Worm (Caenorhabditis elegans): ENCODE data around the gene F39C12.1.

F39C12.1 gene

DNA sequence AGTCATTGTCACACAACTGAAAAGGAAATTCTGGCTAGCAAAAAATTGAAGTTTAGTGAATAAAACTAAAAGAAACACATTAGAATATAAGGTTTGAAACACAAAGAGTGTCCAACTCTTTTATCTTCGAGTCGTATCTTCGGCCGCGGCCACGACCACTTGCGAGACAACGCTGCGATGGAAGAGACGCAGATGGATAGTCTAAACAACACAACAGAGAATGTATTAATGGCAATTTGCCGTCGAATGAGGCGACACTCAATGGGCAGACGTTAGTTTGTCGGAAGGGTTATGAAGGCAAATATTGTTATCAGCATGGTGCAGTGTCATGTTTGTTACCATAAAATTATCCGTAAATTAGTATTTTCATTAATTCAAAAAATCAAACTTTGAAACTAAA lies at the start of gene F39C12.1:
Gene F39C12.1, minus strand, starts transcription at position 136 of the 400 bp plus-strand sequence.
- no peak for TF ChIP-seq odd-2 (tag; optimal IDR thresholded peaks at IDR 0.05)
- TF ChIP-seq tbx-2 (tag; optimal IDR thresholded peaks at IDR 0.05) = peak; percentile 56
- peak; percentile 52 for TF ChIP-seq unc-42 (tag; optimal IDR thresholded peaks at IDR 0.05)
- TF ChIP-seq C08G9.2 (tag; optimal IDR thresholded peaks at IDR 0.05) = peak; percentile 56
- peak; percentile 52 for TF ChIP-seq ceh-2 (tag; optimal IDR thresholded peaks at IDR 0.05)
- no peak for TF ChIP-seq K02D7.2 (tag; optimal IDR thresholded peaks at IDR 0.05)
- peak; percentile 65 for TF ChIP-seq ceh-31 (tag; optimal IDR thresholded peaks at IDR 0.05)
- TF ChIP-seq ceh-19 (GFP tag; optimal IDR thresholded peaks at IDR 0.05) = no peak
- TF ChIP-seq ets-4 (tag; optimal IDR thresholded peaks at IDR 0.05) = peak; percentile 44
- peak; percentile 11 for TF ChIP-seq dve-1 (tag; optimal IDR thresholded peaks at IDR 0.05)

DNA sequence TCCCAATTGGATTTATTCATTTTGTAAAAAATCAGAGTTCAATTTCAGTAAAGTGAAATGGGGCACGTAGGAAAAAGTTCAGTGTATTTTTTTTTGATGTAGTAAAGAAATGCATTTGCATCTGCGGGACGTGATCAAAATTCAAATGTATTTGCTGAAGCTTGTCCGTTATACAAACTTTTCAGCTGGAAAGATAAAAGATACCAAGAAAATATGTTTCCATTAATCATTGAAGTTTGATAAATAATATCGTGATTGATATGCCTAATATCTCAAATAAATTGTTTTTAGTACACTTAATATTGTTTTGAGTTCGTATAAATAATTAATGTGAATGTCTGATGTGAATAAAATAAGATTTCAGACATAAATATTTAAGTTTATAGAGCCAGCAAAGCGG lies 49.4 kb upstream of the F39C12.1 start:
- no peak for TF ChIP-seq K02D7.2 (tag; optimal IDR thresholded peaks at IDR 0.05)
- peak; percentile 34 for TF ChIP-seq unc-42 (tag; optimal IDR thresholded peaks at IDR 0.05)
- TF ChIP-seq fax-1 (tag; optimal IDR thresholded peaks at IDR 0.05) = no peak
- TF ChIP-seq hlh-13 (GFP tag; optimal IDR thresholded peaks at IDR 0.05) = no peak

DNA sequence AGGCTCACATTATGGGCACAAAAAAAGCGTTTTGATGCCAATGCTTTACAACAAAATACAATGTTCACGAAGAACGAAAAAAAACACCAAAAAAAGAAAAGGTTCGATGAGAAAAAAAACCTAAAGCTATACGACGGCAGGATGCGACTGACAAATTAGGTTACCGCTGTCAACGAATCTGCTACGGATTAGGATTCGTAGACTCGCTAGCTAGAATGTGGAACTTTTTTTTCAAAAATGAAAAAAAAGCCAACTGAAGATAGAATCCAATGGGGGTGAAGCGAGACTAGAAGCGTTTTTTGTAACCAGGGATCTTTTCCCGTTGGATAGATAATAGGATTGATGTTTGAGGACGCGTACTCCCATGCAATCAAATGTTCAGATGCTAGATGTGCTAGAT lies 49.0 kb upstream of the F39C12.1 start:
- TF ChIP-seq hlh-13 (GFP tag; optimal IDR thresholded peaks at IDR 0.05) (no peak), unc-42 (tag; optimal IDR thresholded peaks at IDR 0.05) (peak; percentile 76), sox-4 (tag; optimal IDR thresholded peaks at IDR 0.05) (no peak), K09A11.1 (tag; optimal IDR thresholded peaks at IDR 0.05; ENCODE audit: insufficient read depth) (no peak), elt-4 (tag; optimal IDR thresholded peaks at IDR 0.05) (no peak), rnt-1 (tag; optimal IDR thresholded peaks at IDR 0.05) (no peak)

DNA sequence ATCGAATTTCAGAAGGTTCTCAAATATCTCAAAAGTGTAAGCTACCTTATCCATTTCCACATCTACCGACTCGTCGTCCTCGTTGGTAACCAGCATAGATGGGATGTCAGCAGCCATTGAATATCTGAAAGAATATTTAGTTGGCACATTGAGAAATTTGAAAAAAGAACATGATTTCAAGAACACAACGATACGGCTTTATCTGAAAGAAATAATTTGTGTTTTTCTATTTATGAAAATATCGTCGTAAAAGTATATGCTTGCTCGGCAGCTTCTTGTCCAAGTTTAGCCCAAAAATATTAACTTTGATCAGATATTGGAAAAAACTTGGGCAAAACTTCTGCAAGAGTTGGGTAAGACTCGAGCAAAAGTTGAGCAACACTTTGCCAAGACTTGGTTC lies 47.7 kb upstream of the F39C12.1 start, which contains the start of gene T07F12.4:
Gene T07F12.4, minus strand, starts transcription at position 130 of the 400 bp plus-strand sequence.
- TF ChIP-seq fax-1 (tag; optimal IDR thresholded peaks at IDR 0.05) (no peak), ahr-1 (tag; optimal IDR thresholded peaks at IDR 0.05) (no peak), hlh-6 (tag; optimal IDR thresholded peaks at IDR 0.05) (no peak), nhr-232 (tag; optimal IDR thresholded peaks at IDR 0.05) (no peak), ceh-6 (GFP tag; optimal IDR thresholded peaks at IDR 0.05) (no peak), che-1 (tag; optimal IDR thresholded peaks at IDR 0.05) (no peak), ceh-22 (tag; optimal IDR thresholded peaks at IDR 0.05) (no peak), ceh-45 (GFP tag; IDR thresholded peaks at IDR 0.05) (no peak), ceh-2 (tag; optimal IDR thresholded peaks at IDR 0.05) (no peak), ceh-48 (tag; optimal IDR thresholded peaks at IDR 0.05) (no peak), npax-4 (tag; optimal IDR thresholded peaks at IDR 0.05) (no peak), ceh-19 (GFP tag; optimal IDR thresholded peaks at IDR 0.05) (no peak)

DNA sequence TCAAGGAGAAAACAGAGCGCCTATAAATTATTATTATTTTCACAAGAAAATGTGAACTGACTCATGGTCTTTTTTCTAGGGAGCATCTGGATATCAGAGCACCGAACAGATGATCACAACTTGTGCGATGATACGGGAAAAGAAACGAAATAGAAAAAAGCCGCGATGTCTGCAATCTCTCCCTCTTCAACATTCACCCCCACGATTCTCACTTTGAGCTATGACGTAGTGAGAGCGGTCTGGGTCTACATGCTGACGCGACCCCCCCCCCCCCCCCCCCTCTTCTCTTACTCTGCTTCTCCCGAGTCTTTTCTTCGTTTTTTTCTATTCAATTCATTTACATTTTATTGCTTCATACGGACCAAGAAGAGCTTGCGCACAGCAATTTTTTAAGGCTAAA lies 46.6 kb upstream of the F39C12.1 start:
- TF ChIP-seq C38D4.7 (GFP tag; optimal IDR thresholded peaks at IDR 0.05) (no peak), ceh-19 (GFP tag; optimal IDR thresholded peaks at IDR 0.05) (no peak), unc-55 (GFP tag; optimal IDR thresholded peaks at IDR 0.05) (no peak), pax-1 (tag; optimal IDR thresholded peaks at IDR 0.05) (no peak), nhr-11 (tag; optimal IDR thresholded peaks at IDR 0.05) (no peak), dmd-4 (tag; optimal IDR thresholded peaks at IDR 0.05; ENCODE audit: borderline replicate concordance) (no peak), lim-6 (tag; optimal IDR thresholded peaks at IDR 0.05) (no peak), hlh-30 (tag; optimal IDR thresholded peaks at IDR 0.05; ENCODE audit: insufficient read depth) (no peak), unc-86 (tag; optimal IDR thresholded peaks at IDR 0.05) (no peak), nhr-232 (tag; optimal IDR thresholded peaks at IDR 0.05) (no peak), zip-5 (tag; optimal IDR thresholded peaks at IDR 0.05) (no peak), pros-1 (tag; optimal IDR thresholded peaks at IDR 0.05) (no peak), elt-2 (tag; optimal IDR thresholded peaks at IDR 0.05) (no peak), odd-2 (tag; optimal IDR thresholded peaks at IDR 0.05) (no peak), T23F11.4 (GFP tag; optimal IDR thresholded peaks at IDR 0.05) (no peak), ceh-18 (tag; optimal IDR thresholded peaks at IDR 0.05) (no peak)

Data from whole organism, late embryonic.